Worm (Caenorhabditis elegans): ENCODE results near the gene C14A4.8.

C14A4.8 gene

ce11 chrII:10563368-10563767, 34.6 kb downstream of the C14A4.8 start, which contains the start of gene cdc-48.1 (continued):
- TF ChIP-seq K11D2.4 (GFP tag; IDR thresholded peaks at IDR 0.05) (peak; percentile 100), ztf-25 (GFP tag; IDR thresholded peaks at IDR 0.05) (peak; percentile 94), sptf-2 (GFP tag; optimal IDR thresholded peaks at IDR 0.05) (peak; percentile 20), ztf-3 (GFP tag; optimal IDR thresholded peaks at IDR 0.05) (peak; percentile 96), tbx-9 (tag; optimal IDR thresholded peaks at IDR 0.05; ENCODE audit: borderline replicate concordance) (no peak), nfya-1 (tag; optimal IDR thresholded peaks at IDR 0.05; ENCODE audit: borderline replicate concordance, insufficient read depth) (no peak), ceh-91 (GFP tag; IDR thresholded peaks at IDR 0.05) (peak; percentile 99), nhr-90 (tag; optimal IDR thresholded peaks at IDR 0.05) (peak; percentile 97), madf-8 (GFP tag; conservative IDR thresholded peaks at IDR 0.05) (peak; percentile 94), madf-6 (GFP tag; IDR thresholded peaks at IDR 0.05) (peak; percentile 99), Y95B8A.8 (GFP tag; IDR thresholded peaks at IDR 0.05) (peak; percentile 100), B0336.3 (GFP tag; IDR thresholded peaks at IDR 0.05) (peak; percentile 98), pbrm-1 (GFP tag; IDR thresholded peaks at IDR 0.05) (peak; percentile 100), unc-62 (GFP tag; optimal IDR thresholded peaks at IDR 0.05) (peak; percentile 98), madf-3 (GFP tag; IDR thresholded peaks at IDR 0.05) (peak; percentile 98), cebp-2 (GFP tag; IDR thresholded peaks at IDR 0.05) (peak; percentile 91; the same call in 1 of the 2 replicates), lin-40 (tag; optimal IDR thresholded peaks at IDR 0.05) (peak; percentile 99), bed-2 (GFP tag; IDR thresholded peaks at IDR 0.05) (peak; percentile 95), aptf-2 (GFP tag; conservative IDR thresholded peaks at IDR 0.05) (peak; percentile 90), Y67H2A.10 (GFP tag; conservative IDR thresholded peaks at IDR 0.05) (peak; percentile 98), nhr-27 (tag; optimal IDR thresholded peaks at IDR 0.05) (peak; percentile 85), dpff-1 (tag; optimal IDR thresholded peaks at IDR 0.05) (peak; percentile 11), F39B2.1 (GFP tag; IDR thresholded peaks at IDR 0.05) (peak; percentile 94), B0035.1 (tag; optimal IDR thresholded peaks at IDR 0.05) (peak; percentile 95), ekl-4 (GFP tag; IDR thresholded peaks at IDR 0.05) (peak; percentile 99), bed-1 (GFP tag; IDR thresholded peaks at IDR 0.05) (peak; percentile 91), mxl-1 (tag; optimal IDR thresholded peaks at IDR 0.05) (no peak), rec-8 (tag; optimal IDR thresholded peaks at IDR 0.05) (peak; percentile 86 to 87), D2030.7 (GFP tag; IDR thresholded peaks at IDR 0.05) (peak; percentile 99), F37B4.10 (GFP tag; IDR thresholded peaks at IDR 0.05) (peak; percentile 98), C17E4.6 (GFP tag; IDR thresholded peaks at IDR 0.05) (peak; percentile 99)

ce11 chrII:10559671-10560184, 38.2 kb downstream of the C14A4.8 start:
- peak; percentile 60; the same call in 1 of the 2 replicates for TF ChIP-seq madf-6 (GFP tag; IDR thresholded peaks at IDR 0.05)
- TF ChIP-seq madf-3 (GFP tag; IDR thresholded peaks at IDR 0.05) = peak; percentile 69; the same call in 1 of the 2 replicates
- peak; percentile 23 for TF ChIP-seq lin-54 (GFP tag; optimal IDR thresholded peaks at IDR 0.05)
- no peak for TF ChIP-seq T26A5.8 (tag; optimal IDR thresholded peaks at IDR 0.05)
- TF ChIP-seq ztf-26 (tag; optimal IDR thresholded peaks at IDR 0.05) = no peak
- peak; percentile 68; the same call in 1 of the 2 replicates for TF ChIP-seq ceh-40 (GFP tag; IDR thresholded peaks at IDR 0.05)
- TF ChIP-seq snpc-1.3 (tag; optimal IDR thresholded peaks at IDR 0.05; ENCODE audit: insufficient read depth) = peak; percentile 11
- TF ChIP-seq nhr-90 (tag; optimal IDR thresholded peaks at IDR 0.05) = peak; percentile 4
- no peak for TF ChIP-seq F33H1.4 (GFP tag; IDR thresholded peaks at IDR 0.05)
- TF ChIP-seq lsl-1 (GFP tag; optimal IDR thresholded peaks at IDR 0.05) = peak; percentile 36
- TF ChIP-seq Y79H2A.3 (GFP tag; conservative IDR thresholded peaks at IDR 0.05) = 0 out of 2 replicates have a peak, but pooled peaks have one; percentile 39
- peak; percentile 1 for TF ChIP-seq ceh-27 (GFP tag; optimal IDR thresholded peaks at IDR 0.05)
- no peak for TF ChIP-seq egl-18 (GFP tag; IDR thresholded peaks at IDR 0.05)
- TF ChIP-seq die-1 (tag; optimal IDR thresholded peaks at IDR 0.05) = peak; percentile 47
- TF ChIP-seq rcor-1 (GFP tag; IDR thresholded peaks at IDR 0.05) = 0 out of 2 replicates have a peak, but pooled peaks have one; percentile 5
- no peak for TF ChIP-seq dpl-1 (GFP tag; optimal IDR thresholded peaks at IDR 0.05)
- peak; percentile 53 for TF ChIP-seq hsf-1 (GFP tag; IDR thresholded peaks at IDR 0.05)
- TF ChIP-seq tbp1 (GFP tag; optimal IDR thresholded peaks at IDR 0.05) = peak; percentile 9
- TF ChIP-seq ccch-3 (GFP tag; optimal IDR thresholded peaks at IDR 0.05) = no peak
- peak; percentile 31; the same call in 1 of the 2 replicates for TF ChIP-seq B0336.3 (GFP tag; IDR thresholded peaks at IDR 0.05)
- peak; percentile 6 for TF ChIP-seq ZK185.1 (tag; optimal IDR thresholded peaks at IDR 0.05; ENCODE audit: poor library complexity, severe bottlenecking)

All from whole organism, young adult.